Fruit fly (Drosophila melanogaster) whole organism, adult: Measurements from ENCODE around the gene Ho.
A peak's percentile ranks its signal among the peaks of the same experiment; 100 is the strongest.

Source experiments
- CG11617 ChIP-seq: fragments of 200-800 bp; sonication (Bioruptor generic); optimal IDR thresholded peaks from 2 replicates; lab custom pipeline; 2017; ENCODE audit warnings: mild to moderate bottlenecking, missing biosample characterization, missing genetic modification reagents, missing genetic modification characterization
- CG12768 ChIP-seq: fragments of 200-800 bp; sonication (Bioruptor generic); optimal IDR thresholded peaks from 2 replicates; lab custom pipeline; 2017; ENCODE audit warnings: missing biosample characterization, missing genetic modification characterization, mild to moderate bottlenecking, moderate library complexity, missing genetic modification reagents
- CG14711 ChIP-seq: fragments of 200-800 bp; sonication (Bioruptor generic); optimal IDR thresholded peaks from 2 replicates; lab custom pipeline; 2018; ENCODE audit warnings: missing biosample characterization, mild to moderate bottlenecking, missing genetic modification characterization, moderate library complexity
- CG1620 ChIP-seq: fragments of 200-800 bp; sonication (Bioruptor generic); optimal IDR thresholded peaks from 2 replicates; lab custom pipeline; 2016; ENCODE audit warnings: missing biosample characterization, missing genetic modification characterization
- CG33017 ChIP-seq: fragments of 200-800 bp; sonication (Bioruptor generic); optimal IDR thresholded peaks from 2 replicates; lab custom pipeline; 2018; ENCODE audit warnings: missing biosample characterization, mild to moderate bottlenecking, missing genetic modification characterization, moderate library complexity
- CG5204 ChIP-seq: fragments of 200-800 bp; sonication (Bioruptor generic); optimal IDR thresholded peaks from 2 replicates; lab custom pipeline; 2016; ENCODE audit warnings: missing biosample characterization, missing genetic modification characterization
- CG7045 ChIP-seq: fragments of 200-800 bp; sonication (Bioruptor generic); optimal IDR thresholded peaks from 2 replicates; lab custom pipeline; 2017; ENCODE audit warnings: missing biosample characterization, mild to moderate bottlenecking, missing genetic modification characterization
- CG7101 ChIP-seq: fragments of 200-800 bp; sonication (Bioruptor generic); optimal IDR thresholded peaks from 2 replicates; lab custom pipeline; 2018; ENCODE audit warnings: missing biosample characterization, mild to moderate bottlenecking, missing genetic modification characterization, moderate library complexity
- Clk ChIP-seq: fragments of 200-800 bp; sonication (Bioruptor generic); optimal IDR thresholded peaks from 2 replicates; lab custom pipeline; 2017; ENCODE audit warnings: missing biosample characterization, missing genetic modification characterization
- Crg-1 ChIP-seq: fragments of 200-800 bp; sonication (Bioruptor generic); optimal IDR thresholded peaks from 2 replicates; lab custom pipeline; 2016; ENCODE audit warnings: missing biosample characterization, missing genetic modification characterization
- Hr96 ChIP-seq: fragments of 200-800 bp; sonication (Bioruptor generic); optimal IDR thresholded peaks from 2 replicates; lab custom pipeline; 2016; ENCODE audit warnings: missing biosample characterization, missing genetic modification characterization
- Mnt ChIP-seq: fragments of 200-800 bp; sonication (Bioruptor generic); optimal IDR thresholded peaks from 2 replicates; lab custom pipeline; 2016; ENCODE audit warnings: missing biosample characterization, mild to moderate bottlenecking, missing genetic modification characterization
- bab1 ChIP-seq: fragments of 200-800 bp; sonication (Bioruptor generic); optimal IDR thresholded peaks from 3 replicates; lab custom pipeline; 2019; ENCODE audit warnings: missing biosample characterization, mild to moderate bottlenecking, missing genetic modification characterization, moderate library complexity
- cic ChIP-seq: fragments of 200-800 bp; sonication (Bioruptor generic); optimal IDR thresholded peaks from 2 replicates; lab custom pipeline; 2017; ENCODE audit warnings: missing biosample characterization, mild to moderate bottlenecking, missing genetic modification characterization, moderate library complexity
- cnc ChIP-seq, 2 experiments: fragments of >200 bp; optimal IDR thresholded peaks; 2 replicates each; lab custom pipeline; 2017
- kay ChIP-seq: fragments of 200-800 bp; sonication (Bioruptor generic); peaks from one replicate; lab custom pipeline; 2016; ENCODE audit warnings: missing biosample characterization, missing genetic modification characterization, borderline replicate concordance
- ovo ChIP-seq: fragments of 200-800 bp; sonication (Bioruptor generic); optimal IDR thresholded peaks from 2 replicates; lab custom pipeline; 2016; ENCODE audit warnings: missing biosample characterization, missing genetic modification characterization
- pad ChIP-seq: fragments of 200-800 bp; sonication (Bioruptor generic); optimal IDR thresholded peaks from 3 replicates; lab custom pipeline; 2017; ENCODE audit warnings: missing biosample characterization, missing genetic modification characterization, mild to moderate bottlenecking, moderate library complexity, missing genetic modification reagents
- tj ChIP-seq: fragments of 200-800 bp; sonication (Bioruptor generic); optimal IDR thresholded peaks from 3 replicates; lab custom pipeline; 2017; ENCODE audit warnings: missing biosample characterization, mild to moderate bottlenecking, missing genetic modification characterization, moderate library complexity
- toe ChIP-seq: fragments of 200-800 bp; sonication (Bioruptor generic); optimal IDR thresholded peaks from 2 replicates; lab custom pipeline; 2016; ENCODE audit warnings: missing biosample characterization, missing genetic modification characterization

Gene Ho

dm6 chr3R:11650105-11651039, 29.2 kb upstream of the Ho start, which contains the start of the genes Csk and Elp1:
Csk (minus strand) TSS chr3R:11650706.
Elp1 (plus strand) TSS chr3R:11650971.
- TF ChIP-seq Crg-1 (GFP tag; lab: Kevin White, UChicago) (peak; percentile 68), CG7045 (peak; percentile 49), cnc (optimal IDR thresholded peaks at IDR 0.05; lab: Kevin White, UChicago) (no peak), kay (GFP tag; lab: Kevin White, UChicago) (peak; percentile 65), toe (GFP tag; lab: Kevin White, UChicago) (peak; percentile 76), CG14711 (tag; lab: Kevin White, UChicago) (peak; percentile 47), CG12768 (GFP tag; lab: Kevin White, UChicago) (no peak), Mnt (GFP tag; lab: Kevin White, UChicago) (peak; percentile 97), CG5204 (GFP tag; lab: Kevin White, UChicago) (peak; percentile 55), CG33017 (tag; lab: Kevin White, UChicago) (peak; percentile 52), CG7101 (tag; lab: Kevin White, UChicago) (peak; percentile 74), Clk (GFP tag; lab: Kevin White, UChicago) (peak; percentile 43), Hr96 (GFP tag; lab: Kevin White, UChicago) (peak; percentile 59), CG11617 (GFP tag; lab: Kevin White, UChicago) (peak; percentile 66), tj (GFP tag; lab: Kevin White, UChicago) (peak; percentile 42), CG1620 (peak; percentile 76), ovo (peak; percentile 67), pad (GFP tag; lab: Kevin White, UChicago) (peak; percentile 67), bab1 (GFP tag; lab: Kevin White, UChicago) (peak; percentile 71), cic (GFP tag; lab: Kevin White, UChicago) (peak; percentile 78)

- TF ChIP-seq CG14711 (tag; lab: Kevin White, UChicago): peak; percentile 69
- TF ChIP-seq Hr96 (GFP tag; lab: Kevin White, UChicago): peak; percentile 31
- TF ChIP-seq CG5204 (GFP tag; lab: Kevin White, UChicago): no peak
- TF ChIP-seq Clk (GFP tag; lab: Kevin White, UChicago): no peak
- peak; percentile 71 for TF ChIP-seq CG33017 (tag; lab: Kevin White, UChicago)
- TF ChIP-seq pad (GFP tag; lab: Kevin White, UChicago): peak; percentile 99
- no peak for TF ChIP-seq tj (GFP tag; lab: Kevin White, UChicago)
- peak; percentile 83 for TF ChIP-seq CG7101 (tag; lab: Kevin White, UChicago)
- TF ChIP-seq CG11617 (GFP tag; lab: Kevin White, UChicago): peak; percentile 80
- no peak for TF ChIP-seq cnc (optimal IDR thresholded peaks at IDR 0.05; lab: Kevin White, UChicago)
- TF ChIP-seq bab1 (GFP tag; lab: Kevin White, UChicago): peak; percentile 87
- peak; percentile 56 for TF ChIP-seq cic (GFP tag; lab: Kevin White, UChicago)
- TF ChIP-seq CG1620: no peak
- TF ChIP-seq Mnt (GFP tag; lab: Kevin White, UChicago): peak; percentile 64
- no peak for TF ChIP-seq ovo
- peak; percentile 25 for TF ChIP-seq toe (GFP tag; lab: Kevin White, UChicago)
- TF ChIP-seq Crg-1 (GFP tag; lab: Kevin White, UChicago): peak; percentile 25
- no peak for TF ChIP-seq kay (GFP tag; lab: Kevin White, UChicago)
- peak; percentile 30 for TF ChIP-seq CG12768 (GFP tag; lab: Kevin White, UChicago)
- TF ChIP-seq CG7045: peak; percentile 47
Measured at dm6 chr3R:11655873-11656374, 23.6 kb upstream of the Ho start, which contains the start of gene CG42327. CG42327 (plus strand) TSS chr3R:11656149.

- TF ChIP-seq cic (GFP tag; lab: Kevin White, UChicago) (no peak), CG7101 (tag; lab: Kevin White, UChicago) (peak; percentile 92), Hr96 (GFP tag; lab: Kevin White, UChicago) (peak; percentile 67), CG1620 (peak; percentile 61), CG7045 (peak; percentile 71), CG5204 (GFP tag; lab: Kevin White, UChicago) (peak; percentile 68), kay (GFP tag; lab: Kevin White, UChicago) (peak; percentile 79), CG33017 (tag; lab: Kevin White, UChicago) (peak; percentile 91), Crg-1 (GFP tag; lab: Kevin White, UChicago) (peak; percentile 56), cnc (optimal IDR thresholded peaks at IDR 0.05; lab: Kevin White, UChicago) (no peak), CG11617 (GFP tag; lab: Kevin White, UChicago) (peak; percentile 60), tj (GFP tag; lab: Kevin White, UChicago) (peak; percentile 41), bab1 (GFP tag; lab: Kevin White, UChicago) (peak; percentile 97), toe (GFP tag; lab: Kevin White, UChicago) (peak; percentile 11), Mnt (GFP tag; lab: Kevin White, UChicago) (peak; percentile 46), CG12768 (GFP tag; lab: Kevin White, UChicago) (peak; percentile 71), Clk (GFP tag; lab: Kevin White, UChicago) (peak; percentile 48), pad (GFP tag; lab: Kevin White, UChicago) (no peak), CG14711 (tag; lab: Kevin White, UChicago) (peak; percentile 88), ovo (no peak)
Measured at dm6 chr3R:11656614-11657216, 22.8 kb upstream of the Ho start.

DNA sequence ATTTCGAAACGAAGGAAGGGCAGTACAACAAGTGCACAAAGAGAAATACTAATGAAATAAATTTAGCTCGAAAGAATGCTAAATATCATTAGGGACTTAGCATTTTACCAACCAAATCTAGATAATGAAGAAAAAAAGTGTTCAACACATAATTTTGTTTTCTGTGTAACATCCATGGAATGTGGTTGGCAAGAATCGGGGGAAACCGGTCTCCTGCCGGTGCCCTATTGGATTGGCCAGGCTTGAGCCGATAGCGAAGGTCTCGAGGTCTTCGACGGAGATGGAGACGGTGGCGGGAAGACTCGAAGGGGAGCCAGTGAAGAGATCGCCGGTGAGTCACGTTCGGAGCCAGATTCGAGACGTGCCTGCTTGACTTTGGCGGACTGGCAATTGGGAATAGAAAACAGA, 21.8 kb upstream of the Ho start:
- no peak for TF ChIP-seq CG7101 (tag; lab: Kevin White, UChicago)
- TF ChIP-seq CG7045: no peak
- no peak for TF ChIP-seq Crg-1 (GFP tag; lab: Kevin White, UChicago)
- TF ChIP-seq CG14711 (tag; lab: Kevin White, UChicago): no peak
- no peak for TF ChIP-seq CG12768 (GFP tag; lab: Kevin White, UChicago)
- TF ChIP-seq Hr96 (GFP tag; lab: Kevin White, UChicago): no peak
- TF ChIP-seq CG33017 (tag; lab: Kevin White, UChicago): no peak
- TF ChIP-seq Mnt (GFP tag; lab: Kevin White, UChicago): no peak
